Comparison of ENCODE assay signal across 1 fruit fly cellular context in genomic region chrX:19701611-19702010, dm6.
TF ChIP-seq lines count a peak whose summit lies in the region.

Gene Tcs4 (minus strand): TSS chrX:19701755.

TF ChIP-seq in whole organism, embryonic, 481 proteins besides CTCF, POLR2A, EP300 and RAD21 (continued from another document):
- 0 out of 3 replicates have a peak, but pooled peaks have one; percentile 22 for TF ChIP-seq CG14860 (GFP tag; IDR thresholded peaks at IDR 0.05; lab: Robert Waterston, UW; ENCODE audit: partially characterized antibody)
- TF ChIP-seq Scr (GFP tag; IDR thresholded peaks at IDR 0.05; lab: Robert Waterston, UW; ENCODE audit: partially characterized antibody), result peak; percentile 59
- no peak for TF ChIP-seq da (GFP tag; optimal IDR thresholded peaks at IDR 0.05; lab: Kevin White, UChicago)
- peak; percentile 34; the same call in 1 of the 3 replicates for TF ChIP-seq CG34422 (GFP tag; IDR thresholded peaks at IDR 0.05; lab: Robert Waterston, UW)
- peak; percentile 49 for TF ChIP-seq CG14710 (tag; optimal IDR thresholded peaks at IDR 0.05; lab: Kevin White, UChicago)
- no peak for TF ChIP-seq fd96Cb (tag; optimal IDR thresholded peaks at IDR 0.05; lab: Kevin White, UChicago)
- peak; percentile 43; the same call in 1 of the 2 replicates for TF ChIP-seq Xrp1 (GFP tag; IDR thresholded peaks at IDR 0.05; lab: Robert Waterston, UW)
- TF ChIP-seq cas (GFP tag; IDR thresholded peaks at IDR 0.05; lab: Robert Waterston, UW), result no peak
- no peak for TF ChIP-seq kni (GFP tag; optimal IDR thresholded peaks at IDR 0.05; lab: Kevin White, UChicago)
- TF ChIP-seq CG18764 (GFP tag; optimal IDR thresholded peaks at IDR 0.05; lab: Kevin White, UChicago), result peak; percentile 99
- TF ChIP-seq CG10209 (GFP tag; optimal IDR thresholded peaks at IDR 0.05; lab: Kevin White, UChicago), result peak; percentile 13
- TF ChIP-seq ranshi (GFP tag; IDR thresholded peaks at IDR 0.05; lab: Robert Waterston, UW), result 0 out of 2 replicates have a peak, but pooled peaks have one; percentile 12
- TF ChIP-seq HHEX (GFP tag; optimal IDR thresholded peaks at IDR 0.05; lab: Kevin White, UChicago), result no peak
- no peak for TF ChIP-seq fd3F (GFP tag; optimal IDR thresholded peaks at IDR 0.05; lab: Kevin White, UChicago)
- TF ChIP-seq CG10543 (GFP tag; optimal IDR thresholded peaks at IDR 0.05; lab: Kevin White, UChicago), result no peak
- no peak for TF ChIP-seq Abd-B (GFP tag; optimal IDR thresholded peaks at IDR 0.05; lab: Kevin White, UChicago)
- no peak for TF ChIP-seq pan (optimal IDR thresholded peaks at IDR 0.05; lab: Kevin White, UChicago)
- TF ChIP-seq pan (GFP tag; optimal IDR thresholded peaks at IDR 0.05 in 1 of 2, IDR thresholded peaks at IDR 0.05 in 1 of 2), result peak in 1 of 2 experiments; percentile 21
- peak; percentile 16 for TF ChIP-seq CG15514 (GFP tag; optimal IDR thresholded peaks at IDR 0.05; lab: Kevin White, UChicago)
- no peak for TF ChIP-seq CG33557 (GFP tag; optimal IDR thresholded peaks at IDR 0.05; lab: Kevin White, UChicago)
- no peak for TF ChIP-seq Chrac-16 (GFP tag; optimal IDR thresholded peaks at IDR 0.05; lab: Kevin White, UChicago)
- no peak for TF ChIP-seq CG9876 (GFP tag; optimal IDR thresholded peaks at IDR 0.05; lab: Kevin White, UChicago)
- TF ChIP-seq pho (GFP tag; optimal IDR thresholded peaks at IDR 0.05; lab: Kevin White, UChicago), result no peak
